Fruit fly (Drosophila melanogaster): ENCODE data around the gene Spt20.

dm6 chr3L:13476070-13476469, 26.4 kb upstream of the Spt20 start:
- TF ChIP-seq EcR (GFP tag; optimal IDR thresholded peaks at IDR 0.05) (no peak), pan (optimal IDR thresholded peaks at IDR 0.05) (no peak), Dll (optimal IDR thresholded peaks at IDR 0.05) (no peak), psq (optimal IDR thresholded peaks at IDR 0.05) (no peak), CG8478 (optimal IDR thresholded peaks at IDR 0.05) (no peak)
